Fruit fly (Drosophila melanogaster) whole organism, pupa: Measurements from ENCODE around the gene CG14431.

Experiments used
- CG12605 ChIP-seq: fragments of 200-800 bp; sonication (Bioruptor generic); IDR thresholded peaks from 2 replicates; pipeline ENCODE4 v1.3.6; 2022; ENCODE audit warnings: missing biosample characterization, missing genetic modification characterization
- CG13204 ChIP-seq: fragments of 200-800 bp; sonication (Bioruptor generic); optimal IDR thresholded peaks from 2 replicates; lab custom pipeline; 2018; ENCODE audit warnings: missing biosample characterization, mild to moderate bottlenecking, missing genetic modification characterization, moderate library complexity
- CG14655 ChIP-seq: fragments of 200-800 bp; sonication (Bioruptor generic); optimal IDR thresholded peaks from 3 replicates; lab custom pipeline; 2017; ENCODE audit warnings: mild to moderate bottlenecking, missing biosample characterization, missing genetic modification reagents, missing genetic modification characterization
- CG4496 ChIP-seq: fragments of 200-800 bp; sonication (Bioruptor generic); IDR thresholded peaks from 3 replicates; pipeline ENCODE4 v1.3.6; 2022; ENCODE audit warnings: missing biosample characterization, missing genetic modification characterization
- CG8301 ChIP-seq: fragments of 200-800 bp; sonication (Bioruptor generic); optimal IDR thresholded peaks from 2 replicates; lab custom pipeline; 2018; ENCODE audit warnings: missing biosample characterization, mild to moderate bottlenecking, missing genetic modification characterization
- EcR ChIP-seq: fragments of 200-800 bp; sonication (Bioruptor generic); optimal IDR thresholded peaks from 3 replicates; lab custom pipeline; 2019; ENCODE audit warnings: missing biosample characterization, missing genetic modification characterization, mild to moderate bottlenecking, moderate library complexity, missing genetic modification reagents
- Pif1A ChIP-seq: fragments of 200-800 bp; sonication (Bioruptor generic); optimal IDR thresholded peaks from 3 replicates; lab custom pipeline; 2016; ENCODE audit warnings: missing biosample characterization, missing genetic modification characterization
- fd96Ca ChIP-seq: fragments of 200-800 bp; sonication (Bioruptor generic); IDR thresholded peaks from 3 replicates; pipeline ENCODE4 v1.3.6; 2022; ENCODE audit warnings: missing biosample characterization, missing genetic modification characterization
- rn ChIP-seq: fragments of 200-800 bp; sonication (Bioruptor generic); IDR thresholded peaks from 2 replicates; pipeline ENCODE4 v1.3.6; 2022; ENCODE audit warnings: missing biosample characterization, missing genetic modification characterization

dm6 chrX:6869770-6870404, 38.2 kb upstream of the CG14431 start:
- TF ChIP-seq fd96Ca = no peak
- no peak for TF ChIP-seq CG14655
- TF ChIP-seq CG12605 = no peak
- no peak for TF ChIP-seq EcR (GFP tag; lab: Kevin White, UChicago)
- TF ChIP-seq CG8301 (tag; lab: Kevin White, UChicago) = no peak
- TF ChIP-seq Pif1A (GFP tag; lab: Kevin White, UChicago) = no peak
- no peak for TF ChIP-seq CG4496 (GFP tag; lab: Robert Waterston, UW)
- TF ChIP-seq rn (GFP tag; lab: Robert Waterston, UW) = no peak
- no peak for TF ChIP-seq CG13204 (GFP tag; lab: Kevin White, UChicago)
